Worm (Caenorhabditis elegans) whole organism, L2 larva: ENCODE data around the gene sgcb-1.
"Not testable (repeated sequence)": the region's sequence is repeated elsewhere in the genome, so short reads cannot be mapped to it uniquely, and the experiment has no call there.

Experiments used
- C34F6.9 ChIP-seq: fragments of 150-350 bp; optimal IDR thresholded peaks from 2 replicates; lab custom pipeline; 2014; ENCODE audit warnings: missing biosample characterization, missing genetic modification characterization
- F13H6.1 ChIP-seq: sonication (generic microtip); optimal IDR thresholded peaks from 2 replicates; lab custom pipeline; 2016; ENCODE audit warnings: missing genetic modification characterization, missing compliant biosample characterization
- R02D3.7 ChIP-seq: fragments of 150-350 bp; optimal IDR thresholded peaks from 2 replicates; lab custom pipeline; 2014; ENCODE audit warnings: missing biosample characterization, missing genetic modification characterization
- Y55F3AM.14 ChIP-seq: fragments of 200-800 bp; sonication (Bioruptor generic); optimal IDR thresholded peaks from 2 replicates; lab custom pipeline; 2018; ENCODE audit warnings: mild to moderate bottlenecking, missing genetic modification characterization, missing compliant biosample characterization
- ZK546.5 ChIP-seq: sonication (generic microtip); optimal IDR thresholded peaks from 2 replicates; lab custom pipeline; 2017; ENCODE audit warnings: missing biosample characterization, missing genetic modification characterization
- alr-1 ChIP-seq: fragments of 150-350 bp; optimal IDR thresholded peaks from 2 replicates; lab custom pipeline; 2014; ENCODE audit warnings: missing biosample characterization, missing genetic modification characterization
- ama-1 ChIP-seq: fragments of 150-350 bp; optimal IDR thresholded peaks from 2 replicates; lab custom pipeline; 2018; ENCODE audit warnings: inconsistent platforms
- blmp-1 ChIP-seq: sonication (generic microtip); optimal IDR thresholded peaks from 2 replicates; lab custom pipeline; 2017; ENCODE audit warnings: missing genetic modification characterization, mild to moderate bottlenecking, missing compliant biosample characterization, antibody characterized with exemption, moderate library complexity; ENCODE audit not compliant: insufficient read depth
- ceh-16 ChIP-seq: fragments of 150-350 bp; optimal IDR thresholded peaks from 2 replicates; lab custom pipeline; 2014; ENCODE audit warnings: missing biosample characterization, missing genetic modification characterization
- ceh-82 ChIP-seq: fragments of 150-350 bp; optimal IDR thresholded peaks from 2 replicates; lab custom pipeline; 2014; ENCODE audit warnings: missing biosample characterization, missing genetic modification characterization
- dmd-4 ChIP-seq: sonication (generic microtip); optimal IDR thresholded peaks from 2 replicates; lab custom pipeline; 2017; ENCODE audit warnings: missing biosample characterization, missing genetic modification characterization
- egl-27 ChIP-seq: sonication (generic microtip); optimal IDR thresholded peaks from 3 replicates; lab custom pipeline; 2017; ENCODE audit warnings: missing biosample characterization, missing genetic modification reagents, missing genetic modification characterization
- elt-1 ChIP-seq: fragments of 150-350 bp; optimal IDR thresholded peaks from 2 replicates; lab custom pipeline; 2014; ENCODE audit warnings: missing biosample characterization, missing genetic modification characterization
- gmeb-1 ChIP-seq: fragments of 150-350 bp; optimal IDR thresholded peaks from 2 replicates; lab custom pipeline; 2014; ENCODE audit warnings: missing biosample characterization, missing genetic modification characterization
- lin-13 ChIP-seq: fragments of 150-350 bp; optimal IDR thresholded peaks from 2 replicates; lab custom pipeline; 2014; ENCODE audit warnings: missing biosample characterization, missing genetic modification reagents, missing genetic modification characterization
- lsy-2 ChIP-seq, 2 experiments: fragments of 150-350 bp in 1 of 2; sonication (generic microtip) in 1 of 2; optimal IDR thresholded peaks; 2 replicates each; lab custom pipeline; 2014 to 2017; ENCODE audit warnings: missing biosample characterization in 2 of 2, missing genetic modification characterization in 2 of 2
- mab-5 ChIP-seq: fragments of 150-350 bp; optimal IDR thresholded peaks from 2 replicates; lab custom pipeline; 2014; ENCODE audit warnings: missing biosample characterization, missing genetic modification characterization
- mbf-1 ChIP-seq: sonication (generic microtip); optimal IDR thresholded peaks from 2 replicates; lab custom pipeline; 2017; ENCODE audit warnings: missing biosample characterization, missing genetic modification characterization
- mdl-1 ChIP-seq, 2 experiments: fragments of 150-350 bp in 1 of 2; sonication (generic microtip) in 1 of 2; optimal IDR thresholded peaks; 2 replicates each; lab custom pipeline; 2017; ENCODE audit warnings: missing biosample characterization in 2 of 2, missing genetic modification characterization in 2 of 2
- nhr-10 ChIP-seq: sonication (generic microtip); optimal IDR thresholded peaks from 2 replicates; lab custom pipeline; 2017; ENCODE audit warnings: missing biosample characterization, missing genetic modification characterization
- nhr-12 ChIP-seq: fragments of 150-350 bp; optimal IDR thresholded peaks from 2 replicates; lab custom pipeline; 2014; ENCODE audit warnings: missing biosample characterization, missing genetic modification characterization
- nhr-129 ChIP-seq: fragments of 150-350 bp; optimal IDR thresholded peaks from 2 replicates; lab custom pipeline; 2014; ENCODE audit warnings: missing biosample characterization, missing genetic modification characterization
- nhr-237 ChIP-seq: fragments of 150-350 bp; optimal IDR thresholded peaks from 2 replicates; lab custom pipeline; 2014; ENCODE audit warnings: missing biosample characterization, missing genetic modification characterization
- nhr-6 ChIP-seq: fragments of 150-350 bp; optimal IDR thresholded peaks from 2 replicates; lab custom pipeline; 2014; ENCODE audit warnings: missing biosample characterization, missing genetic modification characterization
- nhr-77 ChIP-seq: fragments of 150-350 bp; optimal IDR thresholded peaks from 2 replicates; lab custom pipeline; 2014; ENCODE audit warnings: missing biosample characterization, missing genetic modification characterization
- peb-1 ChIP-seq: fragments of 150-350 bp; optimal IDR thresholded peaks from 2 replicates; lab custom pipeline; 2014; ENCODE audit warnings: missing biosample characterization, missing genetic modification characterization
- sma-9 ChIP-seq, 2 experiments: fragments of 150-350 bp in 1 of 2; sonication (generic microtip) in 1 of 2; optimal IDR thresholded peaks; 2 replicates each; lab custom pipeline; 2014 to 2016; ENCODE audit warnings: missing genetic modification characterization in 2 of 2, mild to moderate bottlenecking in 1 of 2, missing biosample characterization in 1 of 2, missing compliant biosample characterization in 1 of 2, missing genetic modification reagents in 1 of 2, moderate library complexity in 1 of 2
- unc-39 ChIP-seq: fragments of 150-350 bp; optimal IDR thresholded peaks from 2 replicates; lab custom pipeline; 2014; ENCODE audit warnings: missing biosample characterization, missing genetic modification characterization
- unc-55 ChIP-seq: fragments of 150-350 bp; sonication (generic microtip); optimal IDR thresholded peaks from 3 replicates; lab custom pipeline; 2014; ENCODE audit warnings: missing biosample characterization, missing genetic modification reagents, missing genetic modification characterization
- ztf-1 ChIP-seq: fragments of 200-800 bp; sonication (Bioruptor generic); conservative IDR thresholded peaks from 2 replicates; pipeline ENCODE4 v1.3.6; 2022; ENCODE audit warnings: missing genetic modification characterization, missing compliant biosample characterization
- ztf-4 ChIP-seq: fragments of 150-350 bp; optimal IDR thresholded peaks from 2 replicates; lab custom pipeline; 2014; ENCODE audit warnings: missing biosample characterization, missing genetic modification characterization

sgcb-1 gene

ce11 chrII:307154-307553, 18.9 kb upstream of the sgcb-1 start, which contains the start of gene K01A2.4:
Gene K01A2.4 (plus strand): TSS chrII:307454.
- no peak for TF ChIP-seq ceh-16 (tag; lab: Kevin White, UChicago)
- TF ChIP-seq mbf-1 (tag; lab: Kevin White, UChicago), result no peak
- TF ChIP-seq ZK546.5 (tag; lab: Kevin White, UChicago), result no peak
- TF ChIP-seq nhr-237, result no peak
- no peak for TF ChIP-seq elt-1 (tag; lab: Kevin White, UChicago)
- no peak for TF ChIP-seq nhr-77
- TF ChIP-seq unc-55 (GFP tag; lab: Kevin White, UChicago), result no peak
- no peak for TF ChIP-seq mab-5 (tag; lab: Kevin White, UChicago)
- TF ChIP-seq ceh-82 (tag; lab: Kevin White, UChicago), result no peak
- no peak for TF ChIP-seq lsy-2 (tag; optimal IDR thresholded peaks at IDR 0.05; lab: Kevin White, UChicago)
- no peak for TF ChIP-seq Y55F3AM.14 (GFP tag; lab: Kevin White, UChicago)

- not testable (repeated sequence) for TF ChIP-seq lsy-2 (tag; optimal IDR thresholded peaks at IDR 0.05; lab: Kevin White, UChicago); nhr-10 (tag; lab: Kevin White, UChicago); peb-1 (tag; lab: Kevin White, UChicago)
- TF ChIP-seq, all 48 proteins: peak for 0; not testable (repeated sequence) for 48
These were observed 14.0 kb upstream of the sgcb-1 start, which contains the start of gene mps-2 for ce11 chrII:312110-312509. Gene mps-2 (minus strand): TSS chrII:312210.

- no peak for TF ChIP-seq nhr-6
- TF ChIP-seq R02D3.7, result no peak
- peak; percentile 1 for TF ChIP-seq sma-9 (GFP tag; optimal IDR thresholded peaks at IDR 0.05; lab: Kevin White, UChicago)
- TF ChIP-seq sma-9 (tag; optimal IDR thresholded peaks at IDR 0.05; lab: Kevin White, UChicago), result no peak
- TF ChIP-seq nhr-129 (tag; lab: Kevin White, UChicago), result peak; percentile 32
- TF ChIP-seq ceh-16 (tag; lab: Kevin White, UChicago), result peak; percentile 12
- no peak for TF ChIP-seq ztf-4 (tag; lab: Kevin White, UChicago)
These were observed 12.6 kb upstream of the sgcb-1 start for ce11 chrII:313540-313939.

ce11 chrII:319459-319858, 6.6 kb upstream of the sgcb-1 start, which contains the start of gene far-7:
Gene far-7 (plus strand): TSS chrII:319789.
- TF ChIP-seq ama-1 (lab: Kevin White, UChicago), result peak; percentile 74
- no peak for TF ChIP-seq ceh-82 (tag; lab: Kevin White, UChicago)
- peak; percentile 1 for TF ChIP-seq gmeb-1
- TF ChIP-seq, all 48 proteins: peak for 2

ce11 chrII:320783-321182, 5.3 kb upstream of the sgcb-1 start:
- no peak for TF ChIP-seq ztf-4 (tag; lab: Kevin White, UChicago)
- no peak for TF ChIP-seq lin-13
- no peak for TF ChIP-seq ceh-82 (tag; lab: Kevin White, UChicago)
- TF ChIP-seq nhr-12 (tag; lab: Kevin White, UChicago), result no peak
- no peak for TF ChIP-seq F13H6.1
- TF ChIP-seq alr-1 (tag; lab: Kevin White, UChicago), result no peak
- TF ChIP-seq blmp-1 (tag; lab: Kevin White, UChicago), result no peak
- no peak for TF ChIP-seq gmeb-1
- no peak for TF ChIP-seq mdl-1 (tag; optimal IDR thresholded peaks at IDR 0.05; lab: Kevin White, UChicago)
- TF ChIP-seq nhr-129 (tag; lab: Kevin White, UChicago), result no peak
- no peak for TF ChIP-seq egl-27 (tag; lab: Kevin White, UChicago)
- no peak for TF ChIP-seq nhr-77
- TF ChIP-seq lsy-2 (tag; optimal IDR thresholded peaks at IDR 0.05; lab: Kevin White, UChicago), result no peak
- TF ChIP-seq C34F6.9, result no peak
- no peak for TF ChIP-seq ztf-1
- TF ChIP-seq ceh-16 (tag; lab: Kevin White, UChicago), result no peak
- no peak for TF ChIP-seq Y55F3AM.14 (GFP tag; lab: Kevin White, UChicago)

- TF ChIP-seq elt-1 (tag; lab: Kevin White, UChicago) (no peak), unc-39 (no peak), Y55F3AM.14 (GFP tag; lab: Kevin White, UChicago) (no peak), unc-55 (GFP tag; lab: Kevin White, UChicago) (no peak), gmeb-1 (no peak), dmd-4 (no peak), ama-1 (lab: Kevin White, UChicago) (no peak), F13H6.1 (no peak)
These were observed 4.9 kb upstream of the sgcb-1 start for ce11 chrII:321183-321582.
